Worm (Caenorhabditis elegans) whole organism, L3 larva: ENCODE results near the gene D1014.2.

ENCODE experiments used
- R02D3.7 ChIP-seq: fragments of 150-350 bp; optimal IDR thresholded peaks from 2 replicates; lab custom pipeline; 2014; ENCODE audit warnings: missing biosample characterization, missing genetic modification characterization
- ZK546.5 ChIP-seq: sonication (generic microtip); optimal IDR thresholded peaks from 2 replicates; lab custom pipeline; 2017; ENCODE audit warnings: missing biosample characterization, missing genetic modification characterization
- ama-1 ChIP-seq: fragments of 150-350 bp; optimal IDR thresholded peaks from 2 replicates; lab custom pipeline; 2018
- ceh-16 ChIP-seq: sonication (generic microtip); optimal IDR thresholded peaks from 2 replicates; lab custom pipeline; 2017; ENCODE audit warnings: missing biosample characterization, missing genetic modification characterization
- ceh-82 ChIP-seq: fragments of 150-350 bp; optimal IDR thresholded peaks from 2 replicates; lab custom pipeline; 2014; ENCODE audit warnings: missing biosample characterization, missing genetic modification characterization
- daf-12 ChIP-seq: fragments of 150-350 bp; optimal IDR thresholded peaks from 2 replicates; lab custom pipeline; 2014; ENCODE audit warnings: missing biosample characterization, missing genetic modification reagents, missing genetic modification characterization
- egl-27 ChIP-seq: sonication (generic microtip); optimal IDR thresholded peaks from 4 replicates; lab custom pipeline; 2017; ENCODE audit warnings: missing biosample characterization, missing genetic modification reagents, missing genetic modification characterization
- egl-5 ChIP-seq: fragments of 150-350 bp; optimal IDR thresholded peaks from 2 replicates; lab custom pipeline; 2017; ENCODE audit warnings: missing biosample characterization, missing genetic modification reagents, missing genetic modification characterization, inconsistent platforms
- elt-1 ChIP-seq: fragments of 150-350 bp; optimal IDR thresholded peaks from 2 replicates; lab custom pipeline; 2014; ENCODE audit warnings: missing biosample characterization, missing genetic modification characterization
- elt-2 ChIP-seq: sonication (generic microtip); optimal IDR thresholded peaks from 2 replicates; lab custom pipeline; 2016; ENCODE audit warnings: missing genetic modification reagents, mild to moderate bottlenecking, missing genetic modification characterization, missing compliant biosample characterization
- elt-3 ChIP-seq, 3 experiments: fragments of 150-350 bp in 1 of 3; sonication (generic microtip) in 2 of 3; optimal IDR thresholded peaks; 2 replicates in 2 of 3; 4 replicates in 1 of 3; lab custom pipeline; 2014 to 2017; ENCODE audit warnings: missing biosample characterization in 3 of 3, missing genetic modification characterization in 3 of 3
- eor-1 ChIP-seq, 2 experiments: fragments of 150-350 bp; optimal IDR thresholded peaks; 2 replicates each; lab custom pipeline; 2014 to 2018; ENCODE audit warnings: missing biosample characterization in 2 of 2, missing genetic modification characterization in 2 of 2
- fkh-10 ChIP-seq: sonication (generic microtip); optimal IDR thresholded peaks from 2 replicates; lab custom pipeline; 2017; ENCODE audit warnings: missing biosample characterization, missing genetic modification reagents, missing genetic modification characterization
- fkh-2 ChIP-seq: fragments of 150-350 bp; optimal IDR thresholded peaks from 2 replicates; lab custom pipeline; 2014; ENCODE audit warnings: missing biosample characterization, missing genetic modification reagents, missing genetic modification characterization
- hmg-11 ChIP-seq: sonication (generic microtip); optimal IDR thresholded peaks from 2 replicates; lab custom pipeline; 2016; ENCODE audit warnings: missing genetic modification characterization, missing compliant biosample characterization
- jun-1 ChIP-seq: fragments of 150-350 bp; optimal IDR thresholded peaks from 2 replicates; lab custom pipeline; 2014; ENCODE audit warnings: missing biosample characterization, missing genetic modification reagents, missing genetic modification characterization
- lin-15B ChIP-seq: fragments of 150-350 bp; optimal IDR thresholded peaks from 2 replicates; lab custom pipeline; 2014; ENCODE audit warnings: missing biosample characterization, missing genetic modification characterization
- lin-39 ChIP-seq: fragments of 150-350 bp; optimal IDR thresholded peaks from 2 replicates; lab custom pipeline; 2018; ENCODE audit warnings: missing biosample characterization, missing genetic modification reagents, missing genetic modification characterization
- lsy-12 ChIP-seq: sonication (generic microtip); optimal IDR thresholded peaks from 2 replicates; lab custom pipeline; 2016; ENCODE audit warnings: mild to moderate bottlenecking, missing genetic modification characterization, missing compliant biosample characterization
- mdl-1 ChIP-seq: fragments of 150-350 bp; optimal IDR thresholded peaks from 2 replicates; lab custom pipeline; 2014; ENCODE audit warnings: missing biosample characterization, missing genetic modification characterization
- mml-1 ChIP-seq: fragments of 150-350 bp; sonication (generic microtip); optimal IDR thresholded peaks from 3 replicates; lab custom pipeline; 2014; ENCODE audit warnings: missing biosample characterization, missing genetic modification characterization
- nfya-1 ChIP-seq: sonication (generic microtip); optimal IDR thresholded peaks from 2 replicates; lab custom pipeline; 2017; ENCODE audit warnings: missing genetic modification characterization, mild to moderate bottlenecking, missing compliant biosample characterization, antibody characterized with exemption, moderate library complexity; ENCODE audit not compliant: insufficient read depth
- nhr-11 ChIP-seq: fragments of 150-350 bp; optimal IDR thresholded peaks from 2 replicates; lab custom pipeline; 2014; ENCODE audit warnings: missing biosample characterization, missing genetic modification characterization
- nhr-23 ChIP-seq: fragments of 150-350 bp; optimal IDR thresholded peaks from 2 replicates; lab custom pipeline; 2014; ENCODE audit warnings: missing biosample characterization, missing genetic modification reagents, missing genetic modification characterization
- nhr-237 ChIP-seq: fragments of 150-350 bp; optimal IDR thresholded peaks from 2 replicates; lab custom pipeline; 2014; ENCODE audit warnings: missing biosample characterization, missing genetic modification characterization
- nhr-25 ChIP-seq: sonication (generic microtip); optimal IDR thresholded peaks from 2 replicates; lab custom pipeline; 2017; ENCODE audit warnings: missing biosample characterization, missing genetic modification characterization
- nhr-28 ChIP-seq: fragments of 150-350 bp; optimal IDR thresholded peaks from 2 replicates; lab custom pipeline; 2014; ENCODE audit warnings: missing biosample characterization, missing genetic modification characterization
- nhr-67 ChIP-seq: fragments of 150-350 bp; optimal IDR thresholded peaks from 2 replicates; lab custom pipeline; 2014; ENCODE audit warnings: missing biosample characterization, missing genetic modification characterization
- nhr-76 ChIP-seq: fragments of 150-350 bp; sonication (generic microtip); optimal IDR thresholded peaks from 5 replicates; lab custom pipeline; 2014; ENCODE audit warnings: missing biosample characterization, missing genetic modification characterization
- pha-4 ChIP-seq: fragments of 150-350 bp; optimal IDR thresholded peaks from 2 replicates; lab custom pipeline; 2014; ENCODE audit warnings: missing biosample characterization, missing genetic modification reagents, missing genetic modification characterization
- pqm-1 ChIP-seq: fragments of 150-350 bp; optimal IDR thresholded peaks from 2 replicates; lab custom pipeline; 2017; ENCODE audit warnings: missing biosample characterization, missing genetic modification characterization, inconsistent platforms
- sea-2 ChIP-seq: fragments of 150-350 bp; sonication (generic microtip); optimal IDR thresholded peaks from 4 replicates; lab custom pipeline; 2014; ENCODE audit warnings: missing biosample characterization, missing genetic modification reagents, missing genetic modification characterization
- skn-1 ChIP-seq: fragments of 150-350 bp; optimal IDR thresholded peaks from 2 replicates; lab custom pipeline; 2014; ENCODE audit warnings: missing biosample characterization, missing genetic modification characterization
- snpc-4 ChIP-seq: fragments of 150-350 bp; optimal IDR thresholded peaks from 2 replicates; lab custom pipeline; 2014; ENCODE audit warnings: missing biosample characterization, missing genetic modification characterization
- tbx-2 ChIP-seq: sonication (generic microtip); optimal IDR thresholded peaks from 2 replicates; lab custom pipeline; 2016; ENCODE audit warnings: mild to moderate bottlenecking, missing genetic modification characterization, missing compliant biosample characterization
- unc-62 ChIP-seq: fragments of 150-350 bp; sonication (generic microtip); optimal IDR thresholded peaks from 4 replicates; lab custom pipeline; 2014; ENCODE audit warnings: missing biosample characterization, missing genetic modification reagents, missing genetic modification characterization
- zag-1 ChIP-seq: fragments of 150-350 bp; optimal IDR thresholded peaks from 2 replicates; lab custom pipeline; 2014; ENCODE audit warnings: missing biosample characterization, missing genetic modification characterization
- ztf-11 ChIP-seq: fragments of 150-350 bp; optimal IDR thresholded peaks from 2 replicates; lab custom pipeline; 2014; ENCODE audit warnings: missing biosample characterization, missing genetic modification characterization

Gene D1014.2

ce11 chrV:8130149-8130661 lies 13.5 kb upstream of the D1014.2 start, which contains the start of gene snap-1:
snap-1 (plus strand) TSS chrV:8130611.
- TF ChIP-seq lin-15B (tag; lab: Kevin White, UChicago) (peak; percentile 72), skn-1 (tag; lab: Kevin White, UChicago) (no peak), pha-4 (peak; percentile 60), nhr-23 (no peak), snpc-4 (tag; lab: Kevin White, UChicago) (peak; percentile 65), nfya-1 (tag; lab: Kevin White, UChicago) (peak; percentile 74), ama-1 (lab: Kevin White, UChicago) (peak; percentile 23), pqm-1 (tag; lab: Kevin White, UChicago) (peak; percentile 11), fkh-10 (GFP tag; lab: Kevin White, UChicago) (no peak), elt-2 (tag; lab: Kevin White, UChicago) (peak; percentile 5), lin-39 (peak; percentile 35), mml-1 (no peak), elt-1 (tag; lab: Kevin White, UChicago) (peak; percentile 5)

DNA sequence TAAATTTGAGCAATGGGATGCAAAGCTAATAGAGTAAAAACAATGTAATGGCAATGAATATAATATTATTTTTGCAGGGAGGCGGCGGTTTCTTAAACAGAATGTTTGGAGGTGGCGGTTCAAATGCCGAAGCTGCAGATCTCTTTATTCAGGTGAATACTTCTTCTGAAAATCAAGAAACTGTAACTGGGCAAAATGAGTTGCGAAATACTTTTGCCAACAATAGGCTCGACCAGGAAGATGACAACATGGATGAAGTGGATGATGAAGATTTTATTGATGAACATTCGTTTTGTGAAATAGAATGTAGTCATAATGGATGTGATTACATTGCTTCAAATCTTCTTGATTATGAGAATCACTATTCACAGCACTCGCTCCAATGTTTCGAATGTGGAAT lies 12.9 kb upstream of the D1014.2 start:
- TF ChIP-seq nhr-11 (tag; lab: Kevin White, UChicago): no peak
- TF ChIP-seq snpc-4 (tag; lab: Kevin White, UChicago): no peak
- TF ChIP-seq daf-12 (tag; lab: Kevin White, UChicago): no peak
- TF ChIP-seq nhr-237: no peak
- TF ChIP-seq mdl-1 (tag; lab: Kevin White, UChicago): no peak
- no peak for TF ChIP-seq fkh-2 (tag; lab: Kevin White, UChicago)
- TF ChIP-seq zag-1: no peak
- TF ChIP-seq tbx-2 (tag; lab: Kevin White, UChicago): no peak
- no peak for TF ChIP-seq egl-27
- TF ChIP-seq R02D3.7 (tag; lab: Kevin White, UChicago): no peak
- TF ChIP-seq jun-1 (tag; lab: Kevin White, UChicago): no peak
- no peak for TF ChIP-seq egl-5 (tag; lab: Kevin White, UChicago)
- no peak for TF ChIP-seq nhr-76
- no peak for TF ChIP-seq nhr-23
- no peak for TF ChIP-seq elt-2 (tag; lab: Kevin White, UChicago)
- no peak for TF ChIP-seq lsy-12 (tag; lab: Kevin White, UChicago)
- no peak for TF ChIP-seq nhr-25 (tag; lab: Kevin White, UChicago)
- no peak for TF ChIP-seq eor-1 (tag; optimal IDR thresholded peaks at IDR 0.05; lab: Kevin White, UChicago)
- TF ChIP-seq nhr-67 (tag; lab: Kevin White, UChicago): no peak
- TF ChIP-seq nhr-28 (tag; lab: Kevin White, UChicago): no peak

DNA sequence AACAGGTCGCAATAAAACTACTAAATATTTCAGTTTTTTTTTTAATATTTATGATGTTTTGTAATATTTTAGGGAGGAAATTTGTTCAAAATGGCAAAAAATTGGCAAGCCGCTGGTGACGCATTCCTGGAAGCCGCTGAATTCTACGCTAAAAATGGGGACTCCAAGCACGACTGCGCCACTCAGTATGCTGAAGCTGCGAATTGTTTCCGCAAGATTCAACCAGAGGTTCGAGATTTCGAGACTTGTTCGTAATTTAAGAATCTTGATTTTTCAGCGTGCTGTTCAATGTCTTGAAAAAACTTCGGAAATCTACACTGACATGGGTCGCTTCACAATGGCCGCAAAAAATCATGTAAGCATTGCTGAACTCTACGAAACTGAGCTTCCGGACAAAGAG lies 12.1 kb upstream of the D1014.2 start:
- TF ChIP-seq sea-2 (GFP tag; lab: Kevin White, UChicago) (no peak), nhr-28 (tag; lab: Kevin White, UChicago) (no peak), ama-1 (lab: Kevin White, UChicago) (peak; percentile 65), fkh-10 (GFP tag; lab: Kevin White, UChicago) (no peak), lin-15B (tag; lab: Kevin White, UChicago) (no peak)
- TF ChIP-seq, all 47 proteins: peak for 1

ce11 chrV:8132926-8133325 lies 10.8 kb upstream of the D1014.2 start, which contains the start of gene D1014.4:
D1014.4 (plus strand) TSS chrV:8133226.
- TF ChIP-seq elt-2 (tag; lab: Kevin White, UChicago) (peak; percentile 34), egl-27 (no peak), ceh-16 (no peak)

DNA sequence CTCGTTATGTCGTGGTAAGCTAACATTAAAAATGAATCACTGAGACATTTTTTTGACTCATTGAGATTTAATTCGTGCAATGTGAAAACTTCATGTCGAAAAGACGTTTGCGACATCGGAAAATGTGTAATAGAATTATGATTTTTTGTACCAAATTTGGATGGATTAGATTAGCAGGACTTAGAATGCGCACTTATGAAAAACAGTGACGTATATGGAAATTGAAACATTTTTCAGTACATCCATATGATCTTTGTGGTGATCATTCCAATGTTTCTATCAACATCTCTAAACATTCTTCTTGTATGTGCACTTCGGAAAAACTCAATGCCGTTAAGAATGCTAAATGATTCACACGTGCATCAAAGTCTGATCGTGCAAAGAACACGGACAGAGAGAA lies 810 bp downstream of the D1014.2 start:
- TF ChIP-seq elt-3 (tag; optimal IDR thresholded peaks at IDR 0.05; lab: Kevin White, UChicago): no peak
- no peak for TF ChIP-seq ztf-11
- no peak for TF ChIP-seq egl-5 (tag; lab: Kevin White, UChicago)
- TF ChIP-seq daf-12 (tag; lab: Kevin White, UChicago): no peak
- no peak for TF ChIP-seq ceh-82 (tag; lab: Kevin White, UChicago)
- no peak for TF ChIP-seq sea-2 (GFP tag; lab: Kevin White, UChicago)
- TF ChIP-seq ZK546.5: no peak
- TF ChIP-seq nhr-28 (tag; lab: Kevin White, UChicago): no peak
- no peak for TF ChIP-seq hmg-11 (tag; lab: Kevin White, UChicago)
- TF ChIP-seq nhr-25 (tag; lab: Kevin White, UChicago): no peak
- TF ChIP-seq skn-1 (tag; lab: Kevin White, UChicago): no peak
- TF ChIP-seq R02D3.7 (tag; lab: Kevin White, UChicago): no peak
- no peak for TF ChIP-seq nhr-11 (tag; lab: Kevin White, UChicago)
- TF ChIP-seq unc-62 (GFP tag; lab: Kevin White, UChicago): no peak
- no peak for TF ChIP-seq nhr-23
- no peak for TF ChIP-seq eor-1 (tag; optimal IDR thresholded peaks at IDR 0.05; lab: Kevin White, UChicago)
- no peak for TF ChIP-seq tbx-2 (tag; lab: Kevin White, UChicago)
